Fruit fly (Drosophila melanogaster) whole organism, embryonic: Measurements from ENCODE around the gene brun.

Source experiments
- BtbVII ChIP-seq: fragments of 200-800 bp; sonication (Bioruptor generic); optimal IDR thresholded peaks from 3 replicates; lab custom pipeline; 2017; ENCODE audit warnings: missing biosample characterization, mild to moderate bottlenecking, missing genetic modification characterization
- CG10979 ChIP-seq: fragments of 200-800 bp; sonication (Bioruptor generic); optimal IDR thresholded peaks from 2 replicates; lab custom pipeline; 2018; ENCODE audit warnings: missing biosample characterization, mild to moderate bottlenecking, missing genetic modification characterization, moderate library complexity
- CG11560 ChIP-seq: fragments of 200-800 bp; sonication (Bioruptor generic); IDR thresholded peaks from 3 replicates; pipeline ENCODE4 v1.3.6; 2022; ENCODE audit warnings: missing biosample characterization, missing genetic modification characterization
- CG12104 ChIP-seq: fragments of 200-800 bp; sonication (Bioruptor generic); optimal IDR thresholded peaks from 3 replicates; lab custom pipeline; 2016; ENCODE audit warnings: missing biosample characterization, missing genetic modification characterization
- CG1647 ChIP-seq: fragments of 200-800 bp; sonication (Bioruptor generic); optimal IDR thresholded peaks from 3 replicates; lab custom pipeline; 2016; ENCODE audit warnings: missing biosample characterization, missing genetic modification characterization
- CG16813 ChIP-seq: fragments of 200-800 bp; sonication (Bioruptor generic); IDR thresholded peaks from 3 replicates; pipeline ENCODE4 v1.3.6; 2022; ENCODE audit warnings: missing biosample characterization, missing genetic modification characterization; ENCODE audit not compliant: partially characterized antibody
- CG16815 ChIP-seq: fragments of 200-800 bp; sonication (Bioruptor generic); optimal IDR thresholded peaks from 3 replicates; lab custom pipeline; 2017; ENCODE audit warnings: missing biosample characterization, mild to moderate bottlenecking, missing genetic modification characterization
- CG17912 ChIP-seq: fragments of 200-800 bp; sonication (Bioruptor generic); optimal IDR thresholded peaks from 2 replicates; lab custom pipeline; 2018; ENCODE audit warnings: missing biosample characterization, mild to moderate bottlenecking, missing genetic modification characterization
- CG18011 ChIP-seq: fragments of 200-800 bp; sonication (Bioruptor generic); optimal IDR thresholded peaks from 2 replicates; lab custom pipeline; 2017; ENCODE audit warnings: missing biosample characterization, missing genetic modification characterization, mild to moderate bottlenecking, moderate library complexity, missing genotype
- CG30020 ChIP-seq: fragments of 200-800 bp; optimal IDR thresholded peaks from 2 replicates; lab custom pipeline; 2019; ENCODE audit warnings: missing biosample characterization, mild to moderate bottlenecking, missing genetic modification characterization, moderate library complexity
- CG30403 ChIP-seq: fragments of 200-800 bp; sonication (Bioruptor generic); optimal IDR thresholded peaks from 3 replicates; lab custom pipeline; 2016; ENCODE audit warnings: missing biosample characterization, missing genetic modification characterization
- CG31441 ChIP-seq: fragments of 200-800 bp; sonication (Bioruptor generic); IDR thresholded peaks from 2 replicates; pipeline ENCODE4 v1.3.6; 2022; ENCODE audit warnings: missing biosample characterization, missing genetic modification characterization
- CG34376 ChIP-seq: fragments of 200-800 bp; sonication (Bioruptor generic); optimal IDR thresholded peaks from 2 replicates; lab custom pipeline; 2018; ENCODE audit warnings: missing biosample characterization, mild to moderate bottlenecking, missing genetic modification characterization
- CG3995 ChIP-seq: fragments of 200-800 bp; sonication (Bioruptor generic); optimal IDR thresholded peaks from 3 replicates; lab custom pipeline; 2016; ENCODE audit warnings: missing biosample characterization, missing genetic modification characterization
- CG4404 ChIP-seq: fragments of 200-800 bp; sonication (Bioruptor generic); IDR thresholded peaks from 2 replicates; pipeline ENCODE4 v1.3.6; 2022; ENCODE audit warnings: missing biosample characterization, missing genetic modification characterization
- CG6654 ChIP-seq: fragments of 200-800 bp; sonication (Bioruptor generic); optimal IDR thresholded peaks from 2 replicates; lab custom pipeline; 2017; ENCODE audit warnings: missing biosample characterization, mild to moderate bottlenecking, missing genetic modification characterization
- CG9215 ChIP-seq: fragments of 200-800 bp; sonication (Bioruptor generic); IDR thresholded peaks from 2 replicates; pipeline ENCODE4 v1.3.6; 2022; ENCODE audit warnings: missing biosample characterization, missing genetic modification characterization
- D19B ChIP-seq: fragments of 200-800 bp; sonication (Bioruptor generic); optimal IDR thresholded peaks from 2 replicates; lab custom pipeline; 2017; ENCODE audit warnings: missing biosample characterization, mild to moderate bottlenecking, missing genetic modification characterization
- Dfd ChIP-seq, 2 experiments: fragments of >200 bp; optimal IDR thresholded peaks; 2 replicates each; lab custom pipeline; 2017; ENCODE audit warnings: missing biosample characterization in 2 of 2, missing genetic modification characterization in 2 of 2
- Dip3 ChIP-seq: fragments of 200-800 bp; sonication (Bioruptor generic); optimal IDR thresholded peaks from 3 replicates; lab custom pipeline; 2016; ENCODE audit warnings: missing biosample characterization, missing genetic modification characterization
- Elba2 ChIP-seq: fragments of 200-800 bp; sonication (Bioruptor generic); optimal IDR thresholded peaks from 3 replicates; lab custom pipeline; 2016; ENCODE audit warnings: missing biosample characterization, missing genetic modification characterization
- Fer3 ChIP-seq: fragments of 200-800 bp; sonication (Bioruptor generic); optimal IDR thresholded peaks from 2 replicates; lab custom pipeline; 2018; ENCODE audit warnings: missing biosample characterization, mild to moderate bottlenecking, missing genetic modification characterization, moderate library complexity
- Hr3 ChIP-seq: fragments of 200-800 bp; sonication (Bioruptor generic); optimal IDR thresholded peaks from 3 replicates; lab custom pipeline; 2016; ENCODE audit warnings: missing biosample characterization, missing genetic modification characterization
- Jarid2 ChIP-seq: fragments of 200-800 bp; sonication (Bioruptor generic); optimal IDR thresholded peaks from 3 replicates; lab custom pipeline; 2017; ENCODE audit warnings: mild to moderate bottlenecking, missing biosample characterization, missing genetic modification reagents, missing genetic modification characterization
- Myb ChIP-seq: fragments of 200-800 bp; sonication (Bioruptor generic); optimal IDR thresholded peaks from 2 replicates; lab custom pipeline; 2016; ENCODE audit warnings: missing biosample characterization, missing genetic modification characterization
- Side ChIP-seq: fragments of 200-800 bp; sonication (Bioruptor generic); optimal IDR thresholded peaks from 2 replicates; lab custom pipeline; 2016; ENCODE audit warnings: missing biosample characterization, missing genetic modification characterization
- Sox100B ChIP-seq: fragments of 200-800 bp; sonication (Bioruptor generic); optimal IDR thresholded peaks from 3 replicates; lab custom pipeline; 2018; ENCODE audit warnings: missing biosample characterization, mild to moderate bottlenecking, missing genetic modification characterization
- Sry-δ ChIP-seq: fragments of 200-800 bp; sonication (Bioruptor generic); optimal IDR thresholded peaks from 2 replicates; lab custom pipeline; 2016; ENCODE audit warnings: missing biosample characterization, missing genetic modification characterization
- Ssrp ChIP-seq: fragments of 200-800 bp; sonication (Bioruptor generic); optimal IDR thresholded peaks from 2 replicates; lab custom pipeline; 2018; ENCODE audit warnings: missing biosample characterization, mild to moderate bottlenecking, missing genetic modification characterization, moderate library complexity
- Xrp1 ChIP-seq: fragments of 200-800 bp; sonication (Bioruptor generic); IDR thresholded peaks from 2 replicates; pipeline ENCODE4 v1.3.6; 2022; ENCODE audit warnings: missing biosample characterization, missing genetic modification characterization
- YL-1 ChIP-seq: fragments of 200-800 bp; sonication (Bioruptor generic); optimal IDR thresholded peaks from 3 replicates; lab custom pipeline; 2017; ENCODE audit warnings: missing biosample characterization, mild to moderate bottlenecking, missing genetic modification characterization
- bowl ChIP-seq: fragments of 200-800 bp; sonication (Bioruptor generic); IDR thresholded peaks from 2 replicates; pipeline ENCODE4 v1.3.6; 2022; ENCODE audit warnings: missing biosample characterization, missing genetic modification characterization
- caup ChIP-seq: fragments of 200-800 bp; sonication (Bioruptor generic); optimal IDR thresholded peaks from 3 replicates; lab custom pipeline; 2017; ENCODE audit warnings: missing biosample characterization, mild to moderate bottlenecking, missing genetic modification characterization, moderate library complexity; ENCODE audit not compliant: severe bottlenecking
- cg ChIP-seq: fragments of 200-800 bp; sonication (Bioruptor generic); optimal IDR thresholded peaks from 3 replicates; lab custom pipeline; 2019; ENCODE audit warnings: missing biosample characterization, mild to moderate bottlenecking, missing genetic modification characterization, moderate library complexity
- chif ChIP-seq, 2 experiments: fragments of 200-800 bp; sonication (Bioruptor generic); optimal IDR thresholded peaks; 3 replicates each; lab custom pipeline; 2016; ENCODE audit warnings: missing biosample characterization in 2 of 2, missing genetic modification characterization in 2 of 2
- crc ChIP-seq: fragments of 200-800 bp; sonication (Bioruptor generic); optimal IDR thresholded peaks from 2 replicates; lab custom pipeline; 2016; ENCODE audit warnings: missing biosample characterization, missing genetic modification characterization
- crol ChIP-seq: fragments of 200-800 bp; sonication (Bioruptor generic); IDR thresholded peaks from 2 replicates; pipeline ENCODE4 v1.3.6; 2022; ENCODE audit warnings: missing biosample characterization, missing genetic modification characterization
- grau ChIP-seq: fragments of 200-800 bp; optimal IDR thresholded peaks from 3 replicates; lab custom pipeline; 2019; ENCODE audit warnings: missing biosample characterization, mild to moderate bottlenecking, missing genetic modification characterization, moderate library complexity
- gt ChIP-seq: fragments of 200-800 bp; sonication (Bioruptor generic); IDR thresholded peaks from 2 replicates; pipeline ENCODE4 v1.3.6; 2022; ENCODE audit warnings: missing biosample characterization, missing genetic modification characterization
- klu ChIP-seq: fragments of 200-800 bp; sonication (Bioruptor generic); IDR thresholded peaks from 2 replicates; pipeline ENCODE4 v1.3.6; 2022; ENCODE audit warnings: missing biosample characterization, missing genetic modification characterization
- lov ChIP-seq, 2 experiments: fragments of 200-800 bp in 1 of 2; fragments of >200 bp in 1 of 2; sonication (Bioruptor generic) in 1 of 2; IDR thresholded peaks in 1 of 2; optimal IDR thresholded peaks in 1 of 2; 2 replicates in 1 of 2; 3 replicates in 1 of 2; pipeline versions ENCODE4 v1.3.6 to Lab custom; 2017 to 2022; ENCODE audit warnings: missing biosample characterization in 1 of 2, missing genetic modification characterization in 1 of 2
- mam ChIP-seq: fragments of 200-800 bp; sonication (Bioruptor generic); optimal IDR thresholded peaks from 3 replicates; lab custom pipeline; 2016; ENCODE audit warnings: missing biosample characterization, missing genetic modification characterization
- nom ChIP-seq: fragments of 200-800 bp; sonication (Bioruptor generic); optimal IDR thresholded peaks from 2 replicates; lab custom pipeline; 2017; ENCODE audit warnings: missing biosample characterization, missing genetic modification characterization, mild to moderate bottlenecking, moderate library complexity, missing genetic modification reagents
- odd ChIP-seq: fragments of 200-800 bp; sonication (Bioruptor generic); optimal IDR thresholded peaks from 2 replicates; lab custom pipeline; 2017; ENCODE audit warnings: missing biosample characterization, mild to moderate bottlenecking, missing genetic modification characterization
- sd ChIP-seq: fragments of 200-800 bp; sonication (Bioruptor generic); optimal IDR thresholded peaks from 3 replicates; lab custom pipeline; 2018; ENCODE audit warnings: missing biosample characterization, mild to moderate bottlenecking, missing genetic modification characterization, moderate library complexity
- sens-2 ChIP-seq: fragments of 200-800 bp; sonication (Bioruptor generic); IDR thresholded peaks from 2 replicates; pipeline ENCODE4 v1.3.6; 2022; ENCODE audit warnings: missing biosample characterization, missing genetic modification characterization
- slp2 ChIP-seq: fragments of 200-800 bp; sonication (Bioruptor generic); optimal IDR thresholded peaks from 2 replicates; lab custom pipeline; 2016; ENCODE audit warnings: missing biosample characterization, missing genetic modification characterization
- ttk ChIP-seq: fragments of 200-800 bp; sonication (Bioruptor generic); IDR thresholded peaks from 2 replicates; pipeline ENCODE4 v2.1.2; 2022; ENCODE audit warnings: missing biosample characterization, missing genetic modification characterization
- yki ChIP-seq: fragments of >200 bp; optimal IDR thresholded peaks from 3 replicates; lab custom pipeline; 2018
- zen ChIP-seq: fragments of 200-800 bp; sonication (Bioruptor generic); optimal IDR thresholded peaks from 3 replicates; lab custom pipeline; 2018; ENCODE audit warnings: missing biosample characterization, mild to moderate bottlenecking, missing genetic modification characterization, moderate library complexity

The brun gene

dm6 chr2L:20645394-20645869, 10.5 kb downstream of the brun start, which contains the start of the genes phr6-4 and CG2608 (continued):
- TF ChIP-seq nom (GFP tag; lab: Kevin White, UChicago) (peak; percentile 86), slp2 (GFP tag; lab: Kevin White, UChicago) (peak; percentile 81), CG17912 (GFP tag; lab: Kevin White, UChicago) (no peak), CG1647 (peak; percentile 82), zen (tag; lab: Kevin White, UChicago) (peak; percentile 80), crc (GFP tag; lab: Kevin White, UChicago) (peak; percentile 46), CG18011 (peak; percentile 82), Fer3 (tag; lab: Kevin White, UChicago) (peak; percentile 92), Jarid2 (GFP tag; lab: Kevin White, UChicago) (peak; percentile 66), Sox100B (GFP tag; lab: Kevin White, UChicago) (peak; percentile 94), sens-2 (GFP tag; lab: Robert Waterston, UW) (peak; percentile 30; the same call in 1 of the 2 replicates), Myb (peak; percentile 72), caup (GFP tag; lab: Kevin White, UChicago) (peak; percentile 92), CG12104 (GFP tag; lab: Kevin White, UChicago) (peak; percentile 91), Sry-δ (GFP tag; lab: Kevin White, UChicago) (peak; percentile 36), bowl (GFP tag; lab: Robert Waterston, UW) (peak; percentile 60; the same call in 1 of the 2 replicates), mam (GFP tag; lab: Kevin White, UChicago) (peak; percentile 91), CG30403 (peak; percentile 97), CG11560 (tag; lab: Robert Waterston, UW) (peak; percentile 69; the same call in 2 of the 3 replicates), lov (optimal IDR thresholded peaks at IDR 0.05; lab: Kevin White, UChicago) (no peak), lov (GFP tag; IDR thresholded peaks at IDR 0.05; lab: Robert Waterston, UW) (0 out of 3 replicates have a peak, but pooled peaks have one; percentile 69), cg (GFP tag; lab: Kevin White, UChicago) (no peak), D19B (peak; percentile 84), Xrp1 (GFP tag; lab: Robert Waterston, UW) (peak; percentile 91), Dfd (GFP tag; optimal IDR thresholded peaks at IDR 0.05; lab: Kevin White, UChicago) (no peak), CG31441 (GFP tag; lab: Robert Waterston, UW) (peak; percentile 94), CG16815 (GFP tag; lab: Kevin White, UChicago) (peak; percentile 89), klu (peak; percentile 58; the same call in 1 of the 2 replicates), gt (peak; percentile 64), sd (no peak), ttk (GFP tag; lab: Robert Waterston, UW) (peak; percentile 81), CG6654 (peak; percentile 76), Hr3 (GFP tag; lab: Kevin White, UChicago) (peak; percentile 92), yki (no peak), BtbVII (GFP tag; lab: Kevin White, UChicago) (peak; percentile 89), CG34376 (GFP tag; lab: Kevin White, UChicago) (peak; percentile 90), YL-1 (GFP tag; lab: Kevin White, UChicago) (peak; percentile 78), Ssrp (tag; lab: Kevin White, UChicago) (peak; percentile 94), CG9215 (GFP tag; lab: Robert Waterston, UW) (peak; percentile 86), CG3995 (GFP tag; lab: Kevin White, UChicago) (peak; percentile 90), CG4404 (peak; percentile 76), odd (peak; percentile 91), Dip3 (GFP tag; lab: Kevin White, UChicago) (peak; percentile 89), chif (GFP tag; optimal IDR thresholded peaks at IDR 0.05; lab: Kevin White, UChicago) (peak; percentile 77 to 87), CG10979 (peak; percentile 93), crol (GFP tag; lab: Robert Waterston, UW) (0 out of 2 replicates have a peak, but pooled peaks have one; percentile 13), grau (tag; lab: Kevin White, UChicago) (peak; percentile 95), CG30020 (tag; lab: Kevin White, UChicago) (peak; percentile 77), Side (GFP tag; lab: Kevin White, UChicago) (peak; percentile 73), CG16813 (no peak), Elba2 (no peak)
